Worm (Caenorhabditis elegans) whole organism, late embryonic: Measurements from ENCODE around the gene srbc-25.

Experiments
- F13H6.1 ChIP-seq: sonication (generic microtip); optimal IDR thresholded peaks from 2 replicates; lab custom pipeline; 2016; ENCODE audit warnings: missing genetic modification characterization, missing compliant biosample characterization
- K02D7.2 ChIP-seq: sonication (generic microtip); optimal IDR thresholded peaks from 2 replicates; lab custom pipeline; 2017; ENCODE audit warnings: mild to moderate bottlenecking, missing genetic modification characterization, missing compliant biosample characterization
- ama-1 ChIP-seq: fragments of 150-350 bp; optimal IDR thresholded peaks from 2 replicates; lab custom pipeline; 2014
- ceh-34 ChIP-seq: sonication (generic microtip); optimal IDR thresholded peaks from 2 replicates; lab custom pipeline; 2016; ENCODE audit warnings: mild to moderate bottlenecking, missing genetic modification characterization, missing compliant biosample characterization
- ceh-9 ChIP-seq: sonication (generic microtip); optimal IDR thresholded peaks from 2 replicates; lab custom pipeline; 2016; ENCODE audit warnings: mild to moderate bottlenecking, missing genetic modification characterization, inconsistent platforms, missing compliant biosample characterization
- hlh-8 ChIP-seq: sonication (generic microtip); optimal IDR thresholded peaks from 2 replicates; lab custom pipeline; 2016; ENCODE audit warnings: missing genotype, missing genetic modification characterization, missing compliant biosample characterization
- pha-4 ChIP-seq: fragments of 150-350 bp; optimal IDR thresholded peaks from 2 replicates; lab custom pipeline; 2018; ENCODE audit warnings: missing biosample characterization, missing genetic modification reagents, missing genetic modification characterization

DNA sequence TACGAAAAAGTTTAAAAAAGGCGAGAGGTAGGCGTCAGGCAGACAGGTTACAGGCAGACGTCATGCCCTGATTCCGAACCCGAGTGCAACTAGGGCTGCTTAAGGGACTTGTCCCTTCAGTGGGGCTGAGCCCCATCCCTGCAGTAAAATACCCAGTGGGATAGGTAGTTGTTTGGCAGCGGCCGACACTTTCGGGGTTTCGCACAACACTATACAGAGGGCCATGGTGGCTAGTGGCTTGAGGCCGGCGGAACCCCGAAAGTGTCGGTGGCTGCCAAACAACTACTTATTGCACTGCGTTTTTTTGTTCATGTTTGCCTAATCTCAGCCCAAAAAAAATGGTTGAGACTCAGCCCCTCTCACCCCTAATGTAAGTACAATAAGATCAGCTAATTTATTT is 41.8 kb downstream of the srbc-25 start:
- TF ChIP-seq pha-4: no peak
- no peak for TF ChIP-seq F13H6.1
- TF ChIP-seq ceh-9 (tag; lab: Kevin White, UChicago): no peak
- TF ChIP-seq hlh-8 (tag; lab: Kevin White, UChicago): no peak
- TF ChIP-seq ceh-34: no peak
- TF ChIP-seq K02D7.2 (tag; lab: Kevin White, UChicago): no peak
- TF ChIP-seq ama-1 (lab: Kevin White, UChicago): no peak
